Fruit fly (Drosophila melanogaster): ENCODE results near the gene Rsod.

The Rsod gene

dm6 chr3R:30198793-30199192, 27.8 kb upstream of the Rsod start:
- TF ChIP-seq pho (GFP tag; optimal IDR thresholded peaks at IDR 0.05) (no peak), CG17912 (GFP tag; optimal IDR thresholded peaks at IDR 0.05) (no peak), Hr51 (GFP tag; optimal IDR thresholded peaks at IDR 0.05) (no peak), CG10431 (GFP tag; optimal IDR thresholded peaks at IDR 0.05) (peak; percentile 42), CG13424 (tag; optimal IDR thresholded peaks at IDR 0.05) (no peak), CG17186 (GFP tag; optimal IDR thresholded peaks at IDR 0.05) (no peak), CG15073 (GFP tag; optimal IDR thresholded peaks at IDR 0.05) (no peak), CG5180 (GFP tag; optimal IDR thresholded peaks at IDR 0.05) (peak; percentile 1), tap (tag; optimal IDR thresholded peaks at IDR 0.05) (no peak), bbx (GFP tag; IDR thresholded peaks at IDR 0.05; ENCODE audit: partially characterized antibody) (no peak), Mes4 (GFP tag; optimal IDR thresholded peaks at IDR 0.05) (no peak), fd96Cb (tag; optimal IDR thresholded peaks at IDR 0.05) (no peak), phol (tag; optimal IDR thresholded peaks at IDR 0.05) (no peak), CG4328 (GFP tag; optimal IDR thresholded peaks at IDR 0.05) (peak; percentile 39), B-H2 (GFP tag; optimal IDR thresholded peaks at IDR 0.05) (peak; percentile 62), Ets97D (GFP tag; optimal IDR thresholded peaks at IDR 0.05) (no peak), CG9609 (GFP tag; optimal IDR thresholded peaks at IDR 0.05) (no peak), Dbx (GFP tag; IDR thresholded peaks at IDR 0.05) (0 out of 3 replicates have a peak, but pooled peaks have one; percentile 37), wor (GFP tag; IDR thresholded peaks at IDR 0.05) (no peak), Neu2 (GFP tag; optimal IDR thresholded peaks at IDR 0.05; ENCODE audit: borderline replicate concordance) (no peak), B-H1 (GFP tag; IDR thresholded peaks at IDR 0.05) (no peak), pzg (GFP tag; optimal IDR thresholded peaks at IDR 0.05) (no peak), CG12769 (tag; optimal IDR thresholded peaks at IDR 0.05) (peak; percentile 50), caup (GFP tag; optimal IDR thresholded peaks at IDR 0.05; ENCODE audit: severe bottlenecking) (peak; percentile 26), CG7556 (GFP tag; optimal IDR thresholded peaks at IDR 0.05) (no peak), dysf (GFP tag; IDR thresholded peaks at IDR 0.05) (peak; percentile 12; the same call in 1 of the 3 replicates), Atf-2 (GFP tag; optimal IDR thresholded peaks at IDR 0.05) (no peak), Mrtf (GFP tag; IDR thresholded peaks at IDR 0.05) (no peak), CG10543 (GFP tag; optimal IDR thresholded peaks at IDR 0.05) (peak; percentile 79), ase (GFP tag; IDR thresholded peaks at IDR 0.05) (no peak), tgo (GFP tag; IDR thresholded peaks at IDR 0.05) (no peak), MTF-1 (GFP tag; optimal IDR thresholded peaks at IDR 0.05; ENCODE audit: borderline replicate concordance) (peak; percentile 43), Max (GFP tag; optimal IDR thresholded peaks at IDR 0.05) (no peak), Fer1 (GFP tag; optimal IDR thresholded peaks at IDR 0.05) (peak; percentile 51), rib (GFP tag; IDR thresholded peaks at IDR 0.05) (peak; percentile 36; the same call in 1 of the 2 replicates), Deaf1 (tag; optimal IDR thresholded peaks at IDR 0.05) (no peak), pum (GFP tag; optimal IDR thresholded peaks at IDR 0.05) (no peak), CG12071 (GFP tag; optimal IDR thresholded peaks at IDR 0.05) (peak; percentile 43), CG8359 (GFP tag; optimal IDR thresholded peaks at IDR 0.05; ENCODE audit: borderline replicate concordance) (no peak), NC2β (GFP tag; optimal IDR thresholded peaks at IDR 0.05) (no peak), Dek (tag; optimal IDR thresholded peaks at IDR 0.05) (peak; percentile 0), CG10147 (GFP tag; optimal IDR thresholded peaks at IDR 0.05) (peak; percentile 5), slbo (GFP tag; IDR thresholded peaks at IDR 0.05) (0 out of 2 replicates have a peak, but pooled peaks have one; percentile 19), CG13287 (GFP tag; IDR thresholded peaks at IDR 0.05; ENCODE audit: partially characterized antibody) (no peak), mld (GFP tag; IDR thresholded peaks at IDR 0.05; ENCODE audit: partially characterized antibody) (no peak), CG17361 (GFP tag; IDR thresholded peaks at IDR 0.05) (no peak), CG11723 (GFP tag; optimal IDR thresholded peaks at IDR 0.05) (no peak), CG4730 (GFP tag; IDR thresholded peaks at IDR 0.05) (no peak), CG1832 (GFP tag; optimal IDR thresholded peaks at IDR 0.05) (no peak), croc (GFP tag; conservative IDR thresholded peaks at IDR 0.05) (no peak)

Data from whole organism, embryonic.